Fruit fly (Drosophila melanogaster) whole organism, prepupa: ENCODE data around the gene Sp1.

Experiments
- CG10631 ChIP-seq: fragments of 200-800 bp; sonication (Bioruptor generic); optimal IDR thresholded peaks from 2 replicates; lab custom pipeline; 2016; ENCODE audit warnings: missing biosample characterization, missing genetic modification characterization
- CG32006 ChIP-seq: fragments of 200-800 bp; sonication (Bioruptor generic); optimal IDR thresholded peaks from 3 replicates; lab custom pipeline; 2017; ENCODE audit warnings: missing biosample characterization, mild to moderate bottlenecking, missing genetic modification characterization
- CG8632 ChIP-seq: fragments of 200-800 bp; sonication (Bioruptor generic); optimal IDR thresholded peaks from 3 replicates; lab custom pipeline; 2016; ENCODE audit warnings: missing biosample characterization, missing genetic modification characterization
- OdsH ChIP-seq: fragments of 200-800 bp; sonication (Bioruptor generic); optimal IDR thresholded peaks from 3 replicates; lab custom pipeline; 2016; ENCODE audit warnings: missing biosample characterization, missing genetic modification characterization
- Sox102F ChIP-seq: fragments of 200-800 bp; sonication (Bioruptor generic); optimal IDR thresholded peaks from 2 replicates; lab custom pipeline; 2016; ENCODE audit warnings: missing biosample characterization, mild to moderate bottlenecking, missing genetic modification characterization

DNA sequence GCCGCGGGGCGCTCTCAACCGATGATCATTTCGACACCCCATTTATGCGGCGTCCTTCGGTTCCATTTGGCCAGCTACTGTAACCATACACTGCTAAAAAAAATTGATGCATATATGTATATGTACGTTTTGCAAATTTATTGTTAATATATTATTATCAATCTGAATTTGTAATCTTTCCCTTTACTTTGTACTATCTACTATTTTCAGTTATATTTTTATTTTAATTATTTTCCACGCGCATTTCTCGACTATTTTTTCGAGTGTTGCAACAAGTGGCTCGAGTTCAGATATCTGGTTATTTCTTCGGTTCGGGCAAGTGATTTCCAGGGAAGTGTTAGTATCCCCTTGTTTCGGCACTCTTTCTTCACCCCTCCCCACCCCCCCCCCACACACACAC, 40.3 kb upstream of the Sp1 start:
- TF ChIP-seq CG10631 (GFP tag; lab: Kevin White, UChicago) (no peak), CG8632 (GFP tag; lab: Kevin White, UChicago) (no peak), OdsH (GFP tag; lab: Kevin White, UChicago) (no peak), CG32006 (GFP tag; lab: Kevin White, UChicago) (no peak), Sox102F (no peak)
